Worm (Caenorhabditis elegans) whole organism, young adult: Measurements from ENCODE around the gene F59B10.5.

Source experiments
- C17E4.6 ChIP-seq: fragments of 200-800 bp; sonication (Bioruptor generic); IDR thresholded peaks from 2 replicates; pipeline ENCODE4 v1.3.6; 2022; ENCODE audit warnings: missing genetic modification reagents, missing genetic modification characterization, missing compliant biosample characterization
- D2030.7 ChIP-seq: fragments of 200-800 bp; sonication (Bioruptor generic); IDR thresholded peaks from 2 replicates; pipeline ENCODE4 v1.3.6; 2022; ENCODE audit warnings: missing genetic modification reagents, missing genetic modification characterization, missing compliant biosample characterization
- F23B12.7 ChIP-seq: sonication (generic microtip); optimal IDR thresholded peaks from 2 replicates; lab custom pipeline; 2017; ENCODE audit warnings: missing genetic modification characterization, mild to moderate bottlenecking, missing compliant biosample characterization, antibody characterized with exemption, moderate library complexity; ENCODE audit not compliant: insufficient read depth
- F57A8.1 ChIP-seq: fragments of 200-800 bp; sonication (Bioruptor generic); optimal IDR thresholded peaks from 2 replicates; lab custom pipeline; 2018; ENCODE audit warnings: mild to moderate bottlenecking, missing genetic modification characterization, moderate library complexity, missing compliant biosample characterization
- ZK185.1 ChIP-seq: sonication (generic microtip); optimal IDR thresholded peaks from 2 replicates; lab custom pipeline; 2016; ENCODE audit warnings: mild to moderate bottlenecking, missing genetic modification characterization, missing compliant biosample characterization; ENCODE audit not compliant: poor library complexity, severe bottlenecking
- akir-1 ChIP-seq: fragments of 200-800 bp; sonication (Bioruptor generic); optimal IDR thresholded peaks from 2 replicates; lab custom pipeline; 2018; ENCODE audit warnings: mild to moderate bottlenecking, missing genetic modification characterization, moderate library complexity, missing compliant biosample characterization
- athp-1 ChIP-seq: sonication (generic microtip); optimal IDR thresholded peaks from 2 replicates; lab custom pipeline; 2017; ENCODE audit warnings: mild to moderate bottlenecking, missing genetic modification characterization, missing compliant biosample characterization
- attf-3 ChIP-seq: fragments of 200-800 bp; sonication (Bioruptor generic); conservative IDR thresholded peaks from 2 replicates; pipeline ENCODE4 v1.3.6; 2022; ENCODE audit warnings: missing genetic modification reagents, missing genetic modification characterization, missing compliant biosample characterization
- attf-5 ChIP-seq: fragments of 200-800 bp; sonication (Bioruptor generic); optimal IDR thresholded peaks from 2 replicates; lab custom pipeline; 2018; ENCODE audit warnings: mild to moderate bottlenecking, missing genetic modification characterization, missing compliant biosample characterization
- attf-6 ChIP-seq: fragments of 200-800 bp; sonication (Bioruptor generic); IDR thresholded peaks from 2 replicates; pipeline ENCODE4 v1.3.6; 2022; ENCODE audit warnings: missing genetic modification reagents, missing genetic modification characterization, missing compliant biosample characterization
- ceh-27 ChIP-seq: fragments of 200-800 bp; sonication (Bioruptor generic); optimal IDR thresholded peaks from 2 replicates; lab custom pipeline; 2018; ENCODE audit warnings: mild to moderate bottlenecking, missing genetic modification characterization, moderate library complexity, missing compliant biosample characterization
- ceh-79 ChIP-seq: sonication (generic microtip); optimal IDR thresholded peaks from 2 replicates; lab custom pipeline; 2017; ENCODE audit warnings: mild to moderate bottlenecking, missing genetic modification characterization, missing compliant biosample characterization
- ceh-91 ChIP-seq: fragments of 200-800 bp; sonication (Bioruptor generic); IDR thresholded peaks from 2 replicates; pipeline ENCODE4 v1.3.6; 2022; ENCODE audit warnings: missing genetic modification reagents, missing genetic modification characterization, missing compliant biosample characterization
- die-1 ChIP-seq: sonication (generic microtip); optimal IDR thresholded peaks from 2 replicates; lab custom pipeline; 2016; ENCODE audit warnings: missing genotype, mild to moderate bottlenecking, missing genetic modification characterization, missing compliant biosample characterization
- dox-1 ChIP-seq: fragments of 200-800 bp; sonication (Bioruptor generic); IDR thresholded peaks from 2 replicates; pipeline ENCODE4 v1.3.6; 2022; ENCODE audit warnings: missing genetic modification reagents, missing genetic modification characterization, missing compliant biosample characterization
- dpl-1 ChIP-seq: fragments of 150-350 bp; optimal IDR thresholded peaks from 2 replicates; lab custom pipeline; 2014; ENCODE audit warnings: missing biosample characterization, missing genetic modification reagents, missing genetic modification characterization
- egrh-3 ChIP-seq: fragments of 200-800 bp; sonication (Bioruptor generic); IDR thresholded peaks from 2 replicates; pipeline ENCODE4 v1.3.6; 2022; ENCODE audit warnings: missing genetic modification reagents, missing genetic modification characterization, missing compliant biosample characterization
- ekl-4 ChIP-seq: fragments of 200-800 bp; sonication (Bioruptor generic); IDR thresholded peaks from 2 replicates; pipeline ENCODE4 v1.3.6; 2022; ENCODE audit warnings: missing genetic modification reagents, missing genetic modification characterization, missing compliant biosample characterization
- gei-17 ChIP-seq: fragments of 200-800 bp; sonication (Bioruptor generic); optimal IDR thresholded peaks from 2 replicates; lab custom pipeline; 2018; ENCODE audit warnings: mild to moderate bottlenecking, missing genetic modification characterization, missing compliant biosample characterization
- hmg-1.2 ChIP-seq: fragments of 200-800 bp; sonication (Bioruptor generic); IDR thresholded peaks from 2 replicates; pipeline ENCODE4 v1.3.6; 2022; ENCODE audit warnings: missing genetic modification reagents, missing genetic modification characterization, missing compliant biosample characterization
- hmg-20 ChIP-seq: fragments of 200-800 bp; sonication (Bioruptor generic); IDR thresholded peaks from 2 replicates; pipeline ENCODE4 v1.3.6; 2022; ENCODE audit warnings: missing genetic modification reagents, missing genetic modification characterization, missing compliant biosample characterization
- hsf-1 ChIP-seq: fragments of 200-800 bp; sonication (Bioruptor generic); IDR thresholded peaks from 2 replicates; pipeline ENCODE4 v1.3.6; 2022; ENCODE audit warnings: missing genetic modification reagents, missing genetic modification characterization, missing compliant biosample characterization
- lin-35 ChIP-seq, 3 experiments: fragments of 150-350 bp in 2 of 3; sonication (generic microtip) in 1 of 3; optimal IDR thresholded peaks; 2 replicates each; lab custom pipeline; 2014 to 2018; ENCODE audit warnings: missing biosample characterization in 3 of 3, missing genetic modification characterization in 3 of 3, missing genetic modification reagents in 3 of 3
- lin-54 ChIP-seq: fragments of 200-800 bp; sonication (Bioruptor generic); optimal IDR thresholded peaks from 2 replicates; lab custom pipeline; 2018; ENCODE audit warnings: mild to moderate bottlenecking, missing genetic modification characterization, missing compliant biosample characterization
- lir-1 ChIP-seq: fragments of 200-800 bp; sonication (Bioruptor generic); conservative IDR thresholded peaks from 2 replicates; pipeline ENCODE4 v1.3.6; 2022; ENCODE audit warnings: missing genetic modification reagents, missing genetic modification characterization, missing compliant biosample characterization
- madf-10 ChIP-seq: sonication (generic microtip); optimal IDR thresholded peaks from 2 replicates; lab custom pipeline; 2016; ENCODE audit warnings: mild to moderate bottlenecking, missing genetic modification characterization, missing compliant biosample characterization
- madf-3 ChIP-seq: fragments of 200-800 bp; sonication (Bioruptor generic); IDR thresholded peaks from 2 replicates; pipeline ENCODE4 v1.3.6; 2022; ENCODE audit warnings: missing genetic modification reagents, missing genetic modification characterization, missing compliant biosample characterization
- madf-6 ChIP-seq: fragments of 200-800 bp; sonication (Bioruptor generic); IDR thresholded peaks from 2 replicates; pipeline ENCODE4 v1.3.6; 2022; ENCODE audit warnings: missing genetic modification reagents, missing genetic modification characterization, missing compliant biosample characterization
- mcd-1 ChIP-seq: fragments of 200-800 bp; sonication (Bioruptor generic); IDR thresholded peaks from 2 replicates; pipeline ENCODE4 v1.3.6; 2022; ENCODE audit warnings: missing genetic modification reagents, missing genetic modification characterization, missing compliant biosample characterization
- mel-28 ChIP-seq: sonication (generic microtip); optimal IDR thresholded peaks from 2 replicates; lab custom pipeline; 2016; ENCODE audit warnings: borderline replicate concordance, mild to moderate bottlenecking, missing genetic modification characterization, missing compliant biosample characterization
- nfya-2 ChIP-seq: fragments of 200-800 bp; sonication (Bioruptor generic); IDR thresholded peaks from 2 replicates; pipeline ENCODE4 v1.3.6; 2022; ENCODE audit warnings: missing genetic modification reagents, missing genetic modification characterization, missing compliant biosample characterization
- nfyb-1 ChIP-seq: fragments of 200-800 bp; sonication (Bioruptor generic); IDR thresholded peaks from 2 replicates; pipeline ENCODE4 v1.3.6; 2022; ENCODE audit warnings: missing genetic modification reagents, missing genetic modification characterization, missing compliant biosample characterization
- nhr-27 ChIP-seq: fragments of 200-800 bp; sonication (Bioruptor generic); optimal IDR thresholded peaks from 2 replicates; lab custom pipeline; 2018; ENCODE audit warnings: mild to moderate bottlenecking, missing genetic modification characterization, moderate library complexity, missing compliant biosample characterization
- nhr-80 ChIP-seq: sonication (generic microtip); optimal IDR thresholded peaks from 2 replicates; lab custom pipeline; 2016; ENCODE audit warnings: missing genetic modification characterization, missing compliant biosample characterization
- pbrm-1 ChIP-seq: fragments of 200-800 bp; sonication (Bioruptor generic); IDR thresholded peaks from 2 replicates; pipeline ENCODE4 v1.3.6; 2022; ENCODE audit warnings: missing genetic modification reagents, missing genetic modification characterization, missing compliant biosample characterization
- sdz-38 ChIP-seq: sonication (generic microtip); optimal IDR thresholded peaks from 2 replicates; lab custom pipeline; 2016; ENCODE audit warnings: missing genotype, missing genetic modification characterization, missing compliant biosample characterization
- snpc-4 ChIP-seq, 5 experiments: fragments of 150-350 bp in 1 of 5; sonication (generic microtip) in 4 of 5; optimal IDR thresholded peaks; 2 replicates each; lab custom pipeline; 2014 to 2018; ENCODE audit warnings: missing genetic modification characterization in 5 of 5, missing biosample characterization in 3 of 5, antibody characterized with exemption in 2 of 5, mild to moderate bottlenecking in 2 of 5, missing compliant biosample characterization in 2 of 5, missing genotype in 2 of 5, moderate library complexity in 2 of 5, missing genetic modification reagents in 1 of 5
- unc-62 ChIP-seq: fragments of 150-350 bp; optimal IDR thresholded peaks from 2 replicates; lab custom pipeline; 2014; ENCODE audit warnings: missing biosample characterization, missing genetic modification reagents, missing genetic modification characterization
- zfh-2 ChIP-seq: fragments of 200-800 bp; sonication (Bioruptor generic); conservative IDR thresholded peaks from 2 replicates; pipeline ENCODE4 v1.3.6; 2022; ENCODE audit warnings: missing genetic modification reagents, missing genetic modification characterization, missing compliant biosample characterization
- ztf-26 ChIP-seq: sonication (generic microtip); optimal IDR thresholded peaks from 2 replicates; lab custom pipeline; 2017; ENCODE audit warnings: missing genetic modification characterization, missing compliant biosample characterization
- ztf-3 ChIP-seq: fragments of 200-800 bp; sonication (Bioruptor generic); optimal IDR thresholded peaks from 2 replicates; lab custom pipeline; 2018; ENCODE audit warnings: mild to moderate bottlenecking, missing genetic modification characterization, missing compliant biosample characterization

Gene F59B10.5

DNA sequence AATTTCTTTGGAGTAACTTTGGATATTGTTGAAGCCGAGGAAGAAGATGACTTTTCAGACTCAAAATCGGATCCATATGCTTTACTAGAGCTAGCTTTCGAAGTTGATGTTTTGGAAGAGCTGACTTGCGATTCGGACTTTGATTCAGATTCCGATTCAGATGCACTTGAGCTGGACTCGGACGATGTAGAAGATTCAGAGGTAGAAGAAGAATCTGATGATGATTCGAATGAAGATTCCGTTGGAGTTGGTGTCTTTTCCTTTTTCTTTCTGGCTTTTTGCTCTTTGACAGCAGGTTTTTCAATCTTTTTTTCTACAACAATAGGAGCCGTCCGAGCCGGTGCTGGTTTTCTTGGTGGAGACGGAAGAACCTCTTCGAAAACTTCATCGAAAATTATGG, 15.6 kb downstream of the F59B10.5 start:
- no peak for TF ChIP-seq lin-54
- TF ChIP-seq ZK185.1 (tag; lab: Kevin White, UChicago): no peak
- no peak for TF ChIP-seq C17E4.6 (GFP tag; lab: Robert Waterston, UW)
- no peak for TF ChIP-seq ztf-26 (tag; lab: Kevin White, UChicago)
- no peak for TF ChIP-seq ceh-79 (tag; lab: Kevin White, UChicago)

DNA sequence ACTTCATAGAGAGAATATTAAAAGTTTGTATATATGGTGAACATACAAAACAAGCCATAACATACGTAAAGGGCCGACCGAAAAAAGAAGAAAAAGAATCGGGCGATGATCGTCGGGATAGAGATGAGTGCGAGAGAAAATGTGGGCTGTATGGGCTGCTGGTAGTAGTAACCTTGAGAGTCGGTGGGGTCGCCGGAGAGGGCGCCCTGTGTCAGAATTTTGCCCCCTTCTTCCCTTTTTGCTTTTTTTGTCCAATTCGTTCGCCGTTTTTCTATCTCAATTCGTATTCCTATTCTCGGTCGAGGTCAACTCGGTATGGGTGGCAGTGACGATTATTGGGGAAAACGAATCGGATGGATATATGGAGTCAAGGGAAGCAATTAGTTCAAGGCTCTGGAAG, 17.5 kb downstream of the F59B10.5 start:
- TF ChIP-seq attf-3 (GFP tag; lab: Robert Waterston, UW) (no peak), egrh-3 (GFP tag; lab: Robert Waterston, UW) (no peak), dpl-1 (GFP tag; lab: Kevin White, UChicago) (no peak), zfh-2 (GFP tag; lab: Robert Waterston, UW) (no peak), lir-1 (GFP tag; lab: Robert Waterston, UW) (no peak), pbrm-1 (GFP tag; lab: Robert Waterston, UW) (no peak), lin-35 (GFP tag; optimal IDR thresholded peaks at IDR 0.05; lab: Kevin White, UChicago) (no peak)
- TF ChIP-seq, all 124 proteins: peak for 0

DNA sequence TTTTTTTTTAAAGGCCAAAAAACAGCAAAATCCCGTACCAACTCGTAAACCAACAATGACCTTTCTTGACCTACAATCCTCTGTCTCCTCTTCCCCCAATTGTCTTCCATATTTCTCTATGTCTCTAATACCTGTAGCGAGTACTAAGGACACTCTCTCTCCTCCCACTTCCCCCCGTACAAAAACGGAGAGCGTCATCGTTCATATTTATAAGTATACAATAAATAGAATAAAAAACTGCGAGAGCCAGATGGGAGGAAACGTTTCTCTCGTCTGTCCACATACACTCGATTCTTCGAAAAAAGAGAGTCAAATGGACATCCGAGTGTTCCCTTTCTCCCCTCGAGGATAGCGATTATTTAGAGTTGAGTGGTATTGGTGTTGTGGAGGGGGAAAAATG, 18.8 kb downstream of the F59B10.5 start:
- no peak for TF ChIP-seq hsf-1 (GFP tag; lab: Robert Waterston, UW)
- TF ChIP-seq hmg-1.2 (GFP tag; lab: Robert Waterston, UW): peak; percentile 17; the same call in 1 of the 2 replicates

DNA sequence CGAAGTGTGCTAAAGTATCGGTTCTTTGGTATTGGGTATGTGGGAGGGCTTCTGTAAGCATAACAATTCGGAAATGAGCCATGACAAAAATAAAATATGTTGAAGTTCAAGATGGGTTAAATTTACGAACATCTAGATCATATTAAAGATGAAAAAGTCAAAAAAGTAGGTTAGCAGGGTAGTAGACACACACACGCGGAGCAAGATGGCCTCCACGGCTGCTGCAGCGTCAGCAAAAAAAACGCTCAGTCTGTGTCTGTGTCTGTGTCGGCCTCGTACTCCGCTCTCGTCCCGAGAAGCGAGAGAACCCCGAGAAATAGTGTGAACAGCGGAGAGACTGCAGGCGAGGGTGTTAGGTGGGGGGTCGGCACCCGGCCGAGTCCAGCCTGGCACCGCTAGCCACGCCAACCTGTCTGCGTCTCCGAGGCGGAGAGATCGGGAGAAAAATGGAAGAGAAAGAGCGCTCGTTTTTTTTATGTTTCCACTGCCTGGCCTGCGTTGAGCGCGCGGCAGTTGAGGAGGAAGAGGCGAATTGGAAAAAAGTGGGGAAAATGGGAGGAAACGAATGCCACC, 20.9 kb downstream of the F59B10.5 start, which contains the start of gene myrf-1:
TSS of gene myrf-1 (minus strand) at position 51 of the 573 bp plus-strand sequence.
- peak; percentile 90 for TF ChIP-seq dox-1
- TF ChIP-seq sdz-38 (tag; lab: Kevin White, UChicago): no peak
- TF ChIP-seq akir-1 (GFP tag; lab: Kevin White, UChicago): peak; percentile 21
- TF ChIP-seq D2030.7 (GFP tag; lab: Robert Waterston, UW): no peak
- TF ChIP-seq gei-17 (GFP tag; lab: Kevin White, UChicago): peak; percentile 12
- no peak; the same call in 1 of the 2 replicates for TF ChIP-seq madf-3 (GFP tag; lab: Robert Waterston, UW)
- no peak for TF ChIP-seq ztf-3 (GFP tag; lab: Kevin White, UChicago)
- no peak for TF ChIP-seq snpc-4 (GFP tag; optimal IDR thresholded peaks at IDR 0.05; lab: Kevin White, UChicago)
- peak in 1 of 4 experiments; percentile 35 for TF ChIP-seq snpc-4 (tag; optimal IDR thresholded peaks at IDR 0.05; lab: Kevin White, UChicago)
- TF ChIP-seq madf-6 (GFP tag; lab: Robert Waterston, UW): peak; percentile 12; the same call in 1 of the 2 replicates
- peak; percentile 91 for TF ChIP-seq nhr-80
- TF ChIP-seq hmg-1.2 (GFP tag; lab: Robert Waterston, UW): peak; percentile 91
- peak; percentile 74 for TF ChIP-seq ceh-27 (GFP tag; lab: Kevin White, UChicago)
- peak; percentile 87 for TF ChIP-seq attf-5 (GFP tag; lab: Kevin White, UChicago)
- no peak for TF ChIP-seq attf-6 (GFP tag; lab: Robert Waterston, UW)
- peak; percentile 7 for TF ChIP-seq athp-1 (tag; lab: Kevin White, UChicago)
- TF ChIP-seq hmg-20 (GFP tag; lab: Robert Waterston, UW): peak; percentile 40
- TF ChIP-seq madf-10: peak; percentile 57
- peak; percentile 75; the same call in 1 of the 2 replicates for TF ChIP-seq nfyb-1 (GFP tag; lab: Robert Waterston, UW)
- peak; percentile 81 for TF ChIP-seq mcd-1 (GFP tag; lab: Robert Waterston, UW)
- no peak for TF ChIP-seq nhr-27 (tag; lab: Kevin White, UChicago)
- TF ChIP-seq mel-28 (tag; lab: Kevin White, UChicago): no peak
- TF ChIP-seq F57A8.1: peak; percentile 5
- TF ChIP-seq ekl-4: peak; percentile 54; the same call in 1 of the 2 replicates
- peak; percentile 100 for TF ChIP-seq zfh-2 (GFP tag; lab: Robert Waterston, UW)
- peak; percentile 12 for TF ChIP-seq F23B12.7
- peak; percentile 97 for TF ChIP-seq egrh-3 (GFP tag; lab: Robert Waterston, UW)
- TF ChIP-seq die-1: peak; percentile 62
- TF ChIP-seq unc-62: no peak
- no peak for TF ChIP-seq ceh-91 (GFP tag; lab: Robert Waterston, UW)
- peak; percentile 50 for TF ChIP-seq lin-54
- TF ChIP-seq nfya-2 (GFP tag; lab: Robert Waterston, UW): no peak
